Fruit fly (Drosophila melanogaster) whole organism, embryonic: ENCODE results near the gene pot.

ENCODE experiments used
- Ada2b ChIP-seq: fragments of 200-800 bp; sonication (Bioruptor generic); IDR thresholded peaks from 2 replicates; pipeline ENCODE4 v1.3.6; 2022; ENCODE audit warnings: missing biosample characterization, missing genetic modification characterization
- C15 ChIP-seq: fragments of 200-800 bp; sonication (Bioruptor generic); IDR thresholded peaks from 3 replicates; pipeline ENCODE4 v1.3.6; 2022; ENCODE audit warnings: missing biosample characterization, missing genetic modification characterization
- CG10462 ChIP-seq: fragments of 200-800 bp; sonication (Bioruptor generic); optimal IDR thresholded peaks from 2 replicates; lab custom pipeline; 2016; ENCODE audit warnings: missing biosample characterization, missing genetic modification characterization
- CG12155 ChIP-seq: fragments of 200-800 bp; sonication (Bioruptor generic); optimal IDR thresholded peaks from 3 replicates; lab custom pipeline; 2016; ENCODE audit warnings: missing biosample characterization, missing genetic modification characterization
- CG1233 ChIP-seq: fragments of 200-800 bp; sonication (Bioruptor generic); optimal IDR thresholded peaks from 4 replicates; lab custom pipeline; 2018; ENCODE audit warnings: missing biosample characterization, mild to moderate bottlenecking, missing genetic modification characterization
- CG12942 ChIP-seq: fragments of 200-800 bp; sonication (Bioruptor generic); optimal IDR thresholded peaks from 3 replicates; lab custom pipeline; 2016; ENCODE audit warnings: missing biosample characterization, missing genetic modification characterization
- CG13775 ChIP-seq: fragments of 200-800 bp; sonication (Bioruptor generic); optimal IDR thresholded peaks from 3 replicates; lab custom pipeline; 2017; ENCODE audit warnings: missing biosample characterization, mild to moderate bottlenecking, missing genetic modification characterization
- CG14441 ChIP-seq: fragments of 200-800 bp; sonication (Bioruptor generic); IDR thresholded peaks from 2 replicates; pipeline ENCODE4 v1.3.6; 2022; ENCODE audit warnings: missing biosample characterization, missing genetic modification characterization
- CG15269 ChIP-seq: fragments of 200-800 bp; sonication (Bioruptor generic); optimal IDR thresholded peaks from 2 replicates; lab custom pipeline; 2018; ENCODE audit warnings: missing biosample characterization, mild to moderate bottlenecking, missing genetic modification characterization, moderate library complexity
- CG1647 ChIP-seq: fragments of 200-800 bp; sonication (Bioruptor generic); optimal IDR thresholded peaks from 3 replicates; lab custom pipeline; 2016; ENCODE audit warnings: missing biosample characterization, missing genetic modification characterization
- CG17802 ChIP-seq: fragments of 200-800 bp; sonication (Bioruptor generic); optimal IDR thresholded peaks from 2 replicates; lab custom pipeline; 2018; ENCODE audit warnings: missing biosample characterization, mild to moderate bottlenecking, missing genetic modification characterization, moderate library complexity
- CG18262 ChIP-seq: fragments of 200-800 bp; optimal IDR thresholded peaks from 3 replicates; lab custom pipeline; 2019; ENCODE audit warnings: missing biosample characterization, mild to moderate bottlenecking, missing genetic modification characterization, moderate library complexity
- CG2678 ChIP-seq: fragments of 200-800 bp; sonication (Bioruptor generic); optimal IDR thresholded peaks from 3 replicates; lab custom pipeline; 2019; ENCODE audit warnings: missing biosample characterization, mild to moderate bottlenecking, missing genetic modification characterization, moderate library complexity
- CG30020 ChIP-seq: fragments of 200-800 bp; optimal IDR thresholded peaks from 2 replicates; lab custom pipeline; 2019; ENCODE audit warnings: missing biosample characterization, mild to moderate bottlenecking, missing genetic modification characterization, moderate library complexity
- CG30431 ChIP-seq: fragments of 200-800 bp; sonication (Bioruptor generic); optimal IDR thresholded peaks from 2 replicates; lab custom pipeline; 2017; ENCODE audit warnings: missing biosample characterization, missing genetic modification characterization
- CG32767 ChIP-seq: fragments of 200-800 bp; sonication (Bioruptor generic); IDR thresholded peaks from 2 replicates; pipeline ENCODE4 v1.3.6; 2022; ENCODE audit warnings: missing biosample characterization, missing genetic modification characterization
- CG4282 ChIP-seq: fragments of 200-800 bp; sonication (Bioruptor generic); optimal IDR thresholded peaks from 2 replicates; lab custom pipeline; 2016; ENCODE audit warnings: missing biosample characterization, missing genetic modification characterization
- CG4854 ChIP-seq: fragments of 200-800 bp; sonication (Bioruptor generic); optimal IDR thresholded peaks from 2 replicates; lab custom pipeline; 2016; ENCODE audit warnings: missing biosample characterization, missing genetic modification characterization, inconsistent platforms
- CG6254 ChIP-seq: fragments of 200-800 bp; sonication (Bioruptor generic); optimal IDR thresholded peaks from 3 replicates; lab custom pipeline; 2017; ENCODE audit warnings: mild to moderate bottlenecking, missing biosample characterization, missing genetic modification reagents, missing genetic modification characterization
- CG6854 ChIP-seq: fragments of 200-800 bp; sonication (Bioruptor generic); optimal IDR thresholded peaks from 3 replicates; lab custom pipeline; 2017; ENCODE audit warnings: missing biosample characterization, mild to moderate bottlenecking, missing genetic modification characterization
- CG7271 ChIP-seq: fragments of 200-800 bp; sonication (Bioruptor generic); optimal IDR thresholded peaks from 2 replicates; lab custom pipeline; 2018; ENCODE audit warnings: missing biosample characterization, mild to moderate bottlenecking, missing genetic modification characterization, moderate library complexity
- CG7372 ChIP-seq: fragments of 200-800 bp; sonication (Bioruptor generic); IDR thresholded peaks from 2 replicates; pipeline ENCODE4 v1.3.6; 2022; ENCODE audit warnings: missing biosample characterization, missing genetic modification characterization
- CG9727 ChIP-seq: fragments of 200-800 bp; sonication (Bioruptor generic); optimal IDR thresholded peaks from 3 replicates; lab custom pipeline; 2017; ENCODE audit warnings: missing biosample characterization, mild to moderate bottlenecking, missing genetic modification characterization
- CoRest ChIP-seq: fragments of 200-800 bp; sonication (Bioruptor generic); optimal IDR thresholded peaks from 3 replicates; lab custom pipeline; 2018; ENCODE audit warnings: missing biosample characterization, mild to moderate bottlenecking, missing genetic modification characterization, moderate library complexity
- CrebB ChIP-seq: fragments of 200-800 bp; sonication (Bioruptor generic); optimal IDR thresholded peaks from 3 replicates; lab custom pipeline; 2018; ENCODE audit warnings: missing biosample characterization, mild to moderate bottlenecking, missing genetic modification characterization
- D ChIP-seq, 2 experiments: fragments of 200-800 bp in 1 of 2; fragments of >200 bp in 1 of 2; sonication (Bioruptor generic) in 1 of 2; optimal IDR thresholded peaks; 2 replicates in 1 of 2; 3 replicates in 1 of 2; lab custom pipeline; 2017; ENCODE audit warnings: mild to moderate bottlenecking in 1 of 2, missing biosample characterization in 1 of 2, missing genetic modification characterization in 1 of 2, missing genetic modification reagents in 1 of 2
- Dip2 ChIP-seq: fragments of 200-800 bp; sonication (Bioruptor generic); IDR thresholded peaks from 2 replicates; pipeline ENCODE4 v1.3.6; 2022; ENCODE audit warnings: missing biosample characterization, missing genetic modification characterization
- Drgx ChIP-seq: fragments of 200-800 bp; sonication (Bioruptor generic); IDR thresholded peaks from 2 replicates; pipeline ENCODE4 v1.3.6; 2022; ENCODE audit warnings: missing biosample characterization, missing genetic modification characterization
- Ets65A ChIP-seq: fragments of 200-800 bp; sonication (Bioruptor generic); peaks from one replicate; lab custom pipeline; 2016; ENCODE audit warnings: missing biosample characterization, missing genetic modification characterization
- Gsc ChIP-seq: fragments of 200-800 bp; sonication (Bioruptor generic); IDR thresholded peaks from 2 replicates; pipeline ENCODE4 v1.3.6; 2022; ENCODE audit warnings: missing biosample characterization, missing genetic modification characterization
- Neu2 ChIP-seq: fragments of 200-800 bp; sonication (Bioruptor generic); optimal IDR thresholded peaks from 3 replicates; lab custom pipeline; 2016; ENCODE audit warnings: missing biosample characterization, missing genetic modification characterization, borderline replicate concordance
- Six4 ChIP-seq: fragments of 200-800 bp; sonication (Bioruptor generic); optimal IDR thresholded peaks from 2 replicates; lab custom pipeline; 2016; ENCODE audit warnings: missing biosample characterization, missing genetic modification characterization
- Stat92E ChIP-seq, 3 experiments: fragments of >200 bp in 2 of 3; fragments of 200-800 bp in 1 of 3; sonication (Bioruptor generic) in 1 of 3; optimal IDR thresholded peaks; 2 replicates each; lab custom pipeline; 2017 to 2019; ENCODE audit warnings: missing biosample characterization in 3 of 3, missing genetic modification characterization in 3 of 3, mild to moderate bottlenecking in 1 of 3, moderate library complexity in 1 of 3
- Tbp ChIP-seq: fragments of >200 bp; optimal IDR thresholded peaks from 2 replicates; lab custom pipeline; 2018; ENCODE audit warnings: missing biosample characterization, missing genetic modification characterization
- Vsx1 ChIP-seq: fragments of 200-800 bp; sonication (Bioruptor generic); optimal IDR thresholded peaks from 2 replicates; lab custom pipeline; 2017; ENCODE audit warnings: missing biosample characterization, mild to moderate bottlenecking, missing genetic modification characterization, missing genetic modification reagents
- bsh ChIP-seq, 2 experiments: fragments of 200-800 bp; sonication (Bioruptor generic); optimal IDR thresholded peaks; 2 replicates each; lab custom pipeline; 2017 to 2018; ENCODE audit warnings: mild to moderate bottlenecking in 2 of 2, missing biosample characterization in 2 of 2, missing genetic modification characterization in 2 of 2, moderate library complexity in 1 of 2
- dimm ChIP-seq: fragments of 200-800 bp; sonication (Bioruptor generic); IDR thresholded peaks from 2 replicates; pipeline ENCODE4 v1.3.6; 2022; ENCODE audit warnings: missing biosample characterization, missing genetic modification characterization
- disco-r ChIP-seq: fragments of 200-800 bp; sonication (Bioruptor generic); optimal IDR thresholded peaks from 2 replicates; lab custom pipeline; 2016; ENCODE audit warnings: missing biosample characterization, missing genetic modification characterization
- dm ChIP-seq: fragments of 200-800 bp; sonication (Bioruptor generic); optimal IDR thresholded peaks from 3 replicates; lab custom pipeline; 2016; ENCODE audit warnings: missing biosample characterization, missing genetic modification characterization
- emc ChIP-seq: fragments of 200-800 bp; sonication (Bioruptor generic); optimal IDR thresholded peaks from 2 replicates; lab custom pipeline; 2016; ENCODE audit warnings: missing biosample characterization, missing genetic modification characterization
- en ChIP-seq: fragments of 200-800 bp; sonication (Bioruptor generic); optimal IDR thresholded peaks from 2 replicates; lab custom pipeline; 2016; ENCODE audit warnings: missing biosample characterization, missing genetic modification characterization
- hth ChIP-seq: fragments of >200 bp; optimal IDR thresholded peaks from 2 replicates; lab custom pipeline; 2017; ENCODE audit warnings: inconsistent platforms
- mam ChIP-seq: fragments of 200-800 bp; sonication (Bioruptor generic); optimal IDR thresholded peaks from 3 replicates; lab custom pipeline; 2016; ENCODE audit warnings: missing biosample characterization, missing genetic modification characterization
- mld ChIP-seq: fragments of 200-800 bp; sonication (Bioruptor generic); IDR thresholded peaks from 3 replicates; pipeline ENCODE4 v1.3.6; 2022; ENCODE audit warnings: missing biosample characterization, missing genetic modification characterization; ENCODE audit not compliant: partially characterized antibody
- nerfin-2 ChIP-seq: fragments of 200-800 bp; sonication (Bioruptor generic); IDR thresholded peaks from 2 replicates; pipeline ENCODE4 v1.3.6; 2022; ENCODE audit warnings: missing biosample characterization, missing genetic modification characterization; ENCODE audit not compliant: partially characterized antibody
- pb ChIP-seq: fragments of 200-800 bp; sonication (Bioruptor generic); optimal IDR thresholded peaks from 3 replicates; lab custom pipeline; 2016; ENCODE audit warnings: missing biosample characterization, missing genetic modification characterization
- row ChIP-seq: fragments of 200-800 bp; sonication (Bioruptor generic); IDR thresholded peaks from 3 replicates; pipeline ENCODE4 v1.3.6; 2022; ENCODE audit warnings: missing biosample characterization, missing genetic modification characterization
- sc ChIP-seq, 3 experiments: fragments of >200 bp in 2 of 3; fragments of 200-800 bp in 1 of 3; sonication (Bioruptor generic) in 1 of 3; optimal IDR thresholded peaks; 2 replicates in 2 of 3; 3 replicates in 1 of 3; lab custom pipeline; 2017; ENCODE audit warnings: mild to moderate bottlenecking in 1 of 3, missing biosample characterization in 1 of 3, missing genetic modification characterization in 1 of 3, missing genetic modification reagents in 1 of 3
- slou ChIP-seq: fragments of 200-800 bp; sonication (Bioruptor generic); optimal IDR thresholded peaks from 3 replicates; lab custom pipeline; 2016; ENCODE audit warnings: missing biosample characterization, missing genetic modification characterization
- sr ChIP-seq: fragments of 200-800 bp; sonication (Bioruptor generic); IDR thresholded peaks from 3 replicates; pipeline ENCODE4 v1.3.6; 2022; ENCODE audit warnings: missing biosample characterization, missing genetic modification characterization
- ttk ChIP-seq: fragments of 200-800 bp; sonication (Bioruptor generic); IDR thresholded peaks from 2 replicates; pipeline ENCODE4 v2.1.2; 2022; ENCODE audit warnings: missing biosample characterization, missing genetic modification characterization

Gene pot

DNA sequence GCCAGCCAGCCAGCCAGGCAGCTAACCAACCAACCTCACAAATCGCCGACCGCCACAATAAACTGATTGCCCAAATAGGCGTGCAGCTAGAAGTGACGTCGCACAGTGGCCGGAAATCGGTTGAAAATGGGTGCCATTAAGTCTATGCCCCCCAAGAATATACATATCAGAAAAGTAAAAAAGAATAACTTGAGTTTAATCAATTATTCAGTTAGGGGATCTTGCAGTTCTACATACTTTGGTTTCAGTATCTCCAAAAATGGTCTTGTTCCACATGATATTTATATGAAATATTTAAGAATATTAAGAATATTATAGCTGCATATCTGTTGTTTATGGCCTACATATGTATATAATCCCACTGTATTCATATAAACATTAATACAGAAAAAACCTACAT lies 31.7 kb downstream of the pot start (continued):
- no peak for TF ChIP-seq ttk (GFP tag; lab: Robert Waterston, UW)
- no peak for TF ChIP-seq C15 (GFP tag; lab: Robert Waterston, UW)
- no peak for TF ChIP-seq Neu2 (GFP tag; lab: Kevin White, UChicago)
- TF ChIP-seq slou = no peak
- no peak for TF ChIP-seq CG12942 (GFP tag; lab: Kevin White, UChicago)
- no peak for TF ChIP-seq hth (lab: Kevin White, UChicago)
- TF ChIP-seq sr (GFP tag; lab: Robert Waterston, UW) = no peak
- TF ChIP-seq Ada2b (GFP tag; lab: Robert Waterston, UW) = peak; percentile 26; the same call in 1 of the 2 replicates
- peak; percentile 54 for TF ChIP-seq CoRest (tag; lab: Kevin White, UChicago)
- TF ChIP-seq Ets65A = no peak
- no peak for TF ChIP-seq mld (GFP tag; lab: Robert Waterston, UW)
- no peak for TF ChIP-seq Six4 (GFP tag; lab: Kevin White, UChicago)
- peak; percentile 26 for TF ChIP-seq CG13775 (GFP tag; lab: Kevin White, UChicago)
- TF ChIP-seq CG12155 = no peak
- TF ChIP-seq nerfin-2 (GFP tag; lab: Robert Waterston, UW) = no peak
- TF ChIP-seq CG7372 (GFP tag; lab: Robert Waterston, UW) = no peak
- TF ChIP-seq CG14441 (GFP tag; lab: Robert Waterston, UW) = no peak
- TF ChIP-seq CG6254 (GFP tag; lab: Kevin White, UChicago) = no peak
- TF ChIP-seq disco-r = no peak
- peak; percentile 16 for TF ChIP-seq CG4282 (GFP tag; lab: Kevin White, UChicago)
- TF ChIP-seq pb (GFP tag; lab: Kevin White, UChicago) = no peak
- TF ChIP-seq CG6854 = peak; percentile 24
- no peak for TF ChIP-seq CrebB (tag; lab: Kevin White, UChicago)
- TF ChIP-seq Gsc (GFP tag; lab: Robert Waterston, UW) = no peak
- TF ChIP-seq emc (GFP tag; lab: Kevin White, UChicago) = no peak
- TF ChIP-seq en (GFP tag; lab: Kevin White, UChicago) = no peak
- no peak for TF ChIP-seq CG4854 (GFP tag; lab: Kevin White, UChicago)
- TF ChIP-seq CG32767 (GFP tag; lab: Robert Waterston, UW) = no peak
- TF ChIP-seq dimm (GFP tag; lab: Robert Waterston, UW) = no peak
- TF ChIP-seq Dip2 (GFP tag; lab: Robert Waterston, UW) = no peak
- TF ChIP-seq CG30431 (GFP tag; lab: Kevin White, UChicago) = no peak
- no peak for TF ChIP-seq Stat92E (GFP tag; optimal IDR thresholded peaks at IDR 0.05; lab: Kevin White, UChicago)
- no peak for TF ChIP-seq CG10462 (GFP tag; lab: Kevin White, UChicago)
- TF ChIP-seq Tbp (GFP tag; lab: Kevin White, UChicago) = no peak
- TF ChIP-seq CG15269 (tag; lab: Kevin White, UChicago) = peak; percentile 78
- no peak for TF ChIP-seq Vsx1 (GFP tag; lab: Kevin White, UChicago)
- TF ChIP-seq dm (GFP tag; lab: Kevin White, UChicago) = no peak
- no peak for TF ChIP-seq CG7271 (tag; lab: Kevin White, UChicago)
- peak; percentile 79 for TF ChIP-seq row (GFP tag; lab: Robert Waterston, UW)
- peak; percentile 70 for TF ChIP-seq CG2678 (tag; lab: Kevin White, UChicago)
- no peak for TF ChIP-seq sc (optimal IDR thresholded peaks at IDR 0.05; lab: Kevin White, UChicago)
- TF ChIP-seq sc (GFP tag; optimal IDR thresholded peaks at IDR 0.05; lab: Kevin White, UChicago) = no peak
- TF ChIP-seq mam (GFP tag; lab: Kevin White, UChicago) = no peak
- TF ChIP-seq CG18262 = no peak
- TF ChIP-seq CG17802 (tag; lab: Kevin White, UChicago) = no peak
- peak in 1 of 2 experiments; percentile 31 for TF ChIP-seq bsh (GFP tag; optimal IDR thresholded peaks at IDR 0.05; lab: Kevin White, UChicago)
- no peak for TF ChIP-seq CG1233 (GFP tag; lab: Kevin White, UChicago)
- TF ChIP-seq CG30020 (tag; lab: Kevin White, UChicago) = no peak
- TF ChIP-seq Drgx = no peak
- no peak for TF ChIP-seq CG9727 (GFP tag; lab: Kevin White, UChicago)
- TF ChIP-seq D (optimal IDR thresholded peaks at IDR 0.05; lab: Kevin White, UChicago) = no peak
- no peak for TF ChIP-seq D (GFP tag; optimal IDR thresholded peaks at IDR 0.05; lab: Kevin White, UChicago)
- TF ChIP-seq CG1647 (GFP tag; lab: Kevin White, UChicago) = no peak
